Worm (Caenorhabditis elegans): ENCODE data around the gene F58E6.8.

F58E6.8 gene

ce11 chrV:9739402-9739801, 16.2 kb downstream of the F58E6.8 start, which contains the start of gene marc-1:
TSS of gene marc-1 (plus strand) at chrV:9739702.
- no peak for TF ChIP-seq unc-62 (GFP tag; optimal IDR thresholded peaks at IDR 0.05)

- TF ChIP-seq unc-62 (GFP tag; optimal IDR thresholded peaks at IDR 0.05) = no peak
These were observed 17.4 kb downstream of the F58E6.8 start for ce11 chrV:9738077-9738705.

- no peak for TF ChIP-seq unc-62 (GFP tag; optimal IDR thresholded peaks at IDR 0.05)
These were observed 18.3 kb downstream of the F58E6.8 start, which contains the start of gene aqp-4 for ce11 chrV:9737287-9737686. TSS of gene aqp-4 (plus strand) at chrV:9737556.

DNA sequence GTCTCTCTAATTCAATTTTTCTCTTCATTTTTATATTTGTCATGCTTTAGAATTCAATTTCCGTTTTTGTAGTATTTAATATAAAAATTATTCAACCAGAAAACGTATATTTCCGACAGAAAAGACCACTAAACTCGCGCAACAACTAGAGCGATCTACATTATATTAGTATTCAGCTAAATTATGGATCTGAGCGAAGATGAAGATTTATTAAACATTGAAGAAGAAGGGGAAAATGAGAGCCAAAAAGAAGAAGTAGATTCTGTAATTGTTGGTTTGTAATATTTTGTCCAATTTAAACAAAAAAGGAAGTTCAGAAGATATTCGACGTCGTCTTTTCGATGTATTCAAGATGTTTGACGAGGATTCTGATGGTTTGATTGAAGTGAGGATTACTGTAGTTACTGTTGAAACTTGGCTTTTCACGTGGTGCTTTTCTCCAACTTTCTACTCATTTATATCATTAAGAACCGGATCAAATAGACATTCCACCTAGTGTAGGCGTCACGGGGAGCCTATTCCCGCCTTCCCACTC, 21.6 kb downstream of the F58E6.8 start, which contains the start of gene cal-7:
TSS of gene cal-7 (plus strand) at position 184 of the 535 bp plus-strand sequence.
- TF ChIP-seq unc-62 (GFP tag; optimal IDR thresholded peaks at IDR 0.05) = no peak

ce11 chrV:9731852-9732251, 23.8 kb downstream of the F58E6.8 start:
- TF ChIP-seq unc-62 (GFP tag; optimal IDR thresholded peaks at IDR 0.05) = no peak

DNA sequence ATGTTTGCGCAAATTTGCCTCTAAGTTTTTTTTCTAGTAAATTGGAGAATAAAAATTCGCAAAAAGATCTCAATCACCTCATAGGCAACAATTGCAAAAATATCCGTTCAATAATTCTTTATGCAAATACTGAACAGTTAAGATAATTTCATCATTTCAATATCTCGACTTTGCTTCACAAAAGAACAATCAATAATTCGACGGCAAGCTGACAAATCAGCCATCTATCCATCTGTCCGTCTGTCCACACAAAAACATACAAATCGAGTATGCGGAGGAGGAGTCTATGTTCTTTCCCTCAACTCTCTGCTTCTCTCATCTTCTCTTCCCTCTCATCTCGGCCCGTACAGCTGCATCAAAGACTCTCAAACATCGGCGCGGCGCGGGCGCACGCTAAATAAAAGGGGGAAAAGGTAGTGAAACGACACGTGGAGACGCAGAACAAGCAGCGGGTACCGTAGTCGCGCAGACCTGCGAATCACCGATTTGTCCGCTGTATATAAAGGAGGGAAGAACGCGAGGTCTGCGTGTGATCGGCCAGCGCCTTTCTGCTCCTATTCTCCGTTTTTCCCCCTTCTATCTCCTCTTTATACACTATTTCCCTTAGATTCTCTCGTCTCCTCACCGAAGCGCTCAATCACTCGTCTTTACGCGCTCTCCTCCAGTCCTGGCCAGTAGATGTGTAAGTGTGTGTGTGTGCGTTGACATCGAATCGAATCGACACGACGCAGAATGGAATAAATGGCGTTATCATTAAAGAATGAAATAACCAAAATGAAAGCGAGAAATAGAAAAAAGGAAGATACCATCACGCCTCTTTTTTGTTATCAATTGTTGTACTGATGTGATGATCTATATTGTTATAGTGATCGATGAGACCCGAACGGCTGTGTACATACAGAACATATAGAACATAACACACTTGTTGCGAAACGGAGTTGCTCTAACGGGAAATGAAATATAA, 24.6 kb downstream of the F58E6.8 start:
- TF ChIP-seq unc-62 (GFP tag; optimal IDR thresholded peaks at IDR 0.05) = peak; percentile 28

DNA sequence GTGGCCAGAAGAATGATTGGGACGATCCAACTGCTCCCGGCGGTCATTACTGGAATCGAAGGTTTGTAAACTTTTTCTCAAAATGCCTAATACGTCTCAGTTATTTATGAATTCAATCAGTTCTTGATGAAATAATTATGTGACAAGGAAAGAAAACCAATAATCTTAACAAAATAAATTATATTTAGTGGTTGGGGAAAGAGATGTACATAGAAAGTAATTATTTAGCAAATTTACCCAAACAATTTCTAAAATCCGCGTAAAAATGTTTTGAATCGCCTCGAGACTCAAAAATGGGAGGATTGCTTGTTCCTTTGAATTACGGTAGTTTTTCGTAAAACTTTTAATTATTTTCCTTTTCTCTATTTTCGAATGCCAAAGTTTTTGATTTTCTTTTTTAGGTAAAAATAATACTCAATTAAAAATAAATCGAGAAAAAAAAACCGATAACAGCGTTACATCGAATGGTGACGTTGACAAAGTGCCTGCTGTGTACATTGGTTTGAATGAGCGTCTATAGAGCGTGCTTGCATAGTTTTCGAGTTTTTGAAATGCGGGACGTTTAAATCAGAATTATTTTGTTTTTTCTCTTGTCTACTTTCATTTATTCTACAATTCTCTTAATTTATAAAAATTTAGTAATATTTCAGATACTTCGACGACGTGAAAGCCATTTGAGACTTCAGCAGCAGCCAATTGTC, 26.0 kb downstream of the F58E6.8 start, which contains the start of the genes aagr-3 and drap-1:
TSS of gene aagr-3 (minus strand) at position 51 of the 701 bp plus-strand sequence.
TSS of gene drap-1 (plus strand) at position 645 of the 701 bp plus-strand sequence.
- TF ChIP-seq unc-62 (GFP tag; optimal IDR thresholded peaks at IDR 0.05) = no peak

DNA sequence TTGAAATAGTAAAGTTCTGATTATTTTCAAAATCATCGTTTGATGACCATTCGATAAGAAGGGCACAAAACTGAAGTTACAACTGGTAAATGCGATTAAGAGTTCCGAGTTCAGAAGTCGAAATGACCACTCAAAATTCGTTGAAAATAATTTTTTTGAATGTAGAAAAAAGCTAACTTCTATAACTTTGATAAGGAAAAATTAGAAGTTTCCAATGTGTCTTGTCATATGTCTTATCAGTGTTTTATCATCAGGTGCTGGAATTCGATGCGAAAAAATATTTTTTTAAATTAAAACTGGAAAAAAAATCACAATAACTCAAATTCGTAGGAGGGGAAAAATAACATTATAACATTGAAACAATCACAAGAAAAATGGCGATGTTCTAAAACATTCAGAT, 29.9 kb downstream of the F58E6.8 start:
- no peak for TF ChIP-seq unc-62 (GFP tag; optimal IDR thresholded peaks at IDR 0.05)

DNA sequence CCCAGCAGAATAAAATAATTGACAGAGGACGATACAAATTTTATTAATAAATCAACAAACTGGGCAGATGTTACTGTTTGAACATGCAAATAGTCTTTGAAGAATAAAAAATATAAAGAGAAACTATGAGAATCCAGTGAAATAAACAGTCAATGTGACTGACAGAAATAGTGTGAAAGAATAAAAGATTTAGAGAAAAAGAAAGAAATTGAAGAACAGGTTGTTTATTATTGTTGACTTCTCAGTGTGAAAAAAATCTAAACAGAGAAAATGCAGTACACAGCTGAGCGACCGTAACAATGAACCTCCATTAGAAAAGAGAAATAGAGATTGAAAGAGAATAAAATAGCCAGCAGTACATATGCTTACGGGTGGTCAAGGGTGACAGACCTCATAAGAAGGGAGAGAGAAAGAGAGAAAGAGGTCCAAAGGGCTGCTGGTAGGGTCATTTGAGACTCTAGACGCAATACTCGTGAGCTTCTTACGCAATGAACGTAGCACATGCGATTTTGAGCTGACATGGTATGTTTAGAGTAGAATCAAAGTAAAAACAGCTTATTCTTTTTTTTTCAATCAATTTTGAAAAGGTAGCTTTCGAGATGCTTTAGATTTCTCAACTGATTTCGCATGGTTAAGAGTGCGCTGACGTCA, 31.5 kb downstream of the F58E6.8 start, which contains the start of gene slcr-46.3:
TSS of gene slcr-46.3 (minus strand) at position 86 of the 651 bp plus-strand sequence.
- TF ChIP-seq unc-62 (GFP tag; optimal IDR thresholded peaks at IDR 0.05) = no peak

DNA sequence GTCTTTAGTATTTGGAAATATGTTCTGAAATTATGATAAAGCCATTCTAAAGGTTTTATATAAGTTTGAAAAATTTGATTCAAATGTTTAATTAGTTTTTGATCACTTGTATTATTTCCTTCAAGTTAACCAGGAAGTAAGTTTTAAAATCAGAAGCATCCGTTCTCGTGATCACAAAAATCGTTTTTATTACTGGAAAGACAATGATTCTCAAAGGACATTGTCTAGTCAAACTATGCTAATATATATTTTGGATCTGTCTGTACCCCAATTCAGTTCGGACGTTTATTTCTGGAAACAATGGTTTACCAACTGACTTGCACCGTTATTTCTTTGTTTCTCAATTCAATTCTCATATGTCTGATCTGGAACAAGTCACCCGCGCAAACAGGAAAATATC, 39.2 kb downstream of the F58E6.8 start, which contains the start of gene str-188:
TSS of gene str-188 (plus strand) at position 301 of the 400 bp plus-strand sequence.
- TF ChIP-seq unc-62 (GFP tag; optimal IDR thresholded peaks at IDR 0.05) = no peak

ce11 chrV:9714909-9715308, 40.7 kb downstream of the F58E6.8 start, which contains the start of gene F40F9.3:
TSS of gene F40F9.3 (plus strand) at chrV:9715209.
- TF ChIP-seq unc-62 (GFP tag; optimal IDR thresholded peaks at IDR 0.05) = no peak

DNA sequence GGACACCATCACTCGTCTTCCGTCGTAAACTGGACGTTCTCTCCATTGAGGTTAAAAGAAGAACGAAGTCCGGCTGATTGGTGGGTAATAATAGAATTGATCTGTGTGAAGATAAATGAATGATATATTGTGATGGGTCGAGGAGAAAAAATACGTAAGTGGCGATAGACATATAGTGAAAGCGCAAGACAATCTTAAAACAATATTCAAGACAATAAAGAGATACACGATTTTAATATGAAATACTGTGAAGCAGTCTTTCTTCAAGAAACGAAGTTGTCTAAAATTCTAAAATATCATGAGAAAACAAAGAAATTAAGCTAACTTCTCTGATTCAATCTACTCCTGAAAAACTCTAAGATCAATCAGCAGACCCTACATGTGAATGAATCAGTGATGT, 42.1 kb downstream of the F58E6.8 start, which contains the start of gene F40F9.10:
TSS of gene F40F9.10 (minus strand) at position 101 of the 400 bp plus-strand sequence.
- TF ChIP-seq unc-62 (GFP tag; optimal IDR thresholded peaks at IDR 0.05) = no peak

- no peak for TF ChIP-seq unc-62 (GFP tag; optimal IDR thresholded peaks at IDR 0.05)
These were observed 43.0 kb downstream of the F58E6.8 start for ce11 chrV:9712418-9713173.

ce11 chrV:9711174-9711573, 44.5 kb downstream of the F58E6.8 start:
- TF ChIP-seq unc-62 (GFP tag; optimal IDR thresholded peaks at IDR 0.05) = no peak

Measured in whole organism, dauer.